Fruit fly (Drosophila melanogaster) whole organism, embryonic: ENCODE data around the gene zen.

Experiments
- Bteb2 ChIP-seq: fragments of 200-800 bp; sonication (Bioruptor generic); optimal IDR thresholded peaks from 2 replicates; lab custom pipeline; 2016; ENCODE audit warnings: missing biosample characterization, missing genetic modification characterization
- CG10321 ChIP-seq: fragments of 200-800 bp; sonication (Bioruptor generic); IDR thresholded peaks from 2 replicates; pipeline ENCODE4 v1.3.6; 2022; ENCODE audit warnings: missing biosample characterization, missing genetic modification characterization
- CG11456 ChIP-seq: fragments of 200-800 bp; sonication (Bioruptor generic); IDR thresholded peaks from 3 replicates; pipeline ENCODE4 v1.3.6; 2022; ENCODE audit warnings: missing biosample characterization, missing genetic modification characterization
- CG11696 ChIP-seq: fragments of 200-800 bp; sonication (Bioruptor generic); IDR thresholded peaks from 2 replicates; pipeline ENCODE4 v1.3.6; 2022; ENCODE audit warnings: missing biosample characterization, missing genetic modification characterization
- CG12659 ChIP-seq: fragments of 200-800 bp; sonication (Bioruptor generic); optimal IDR thresholded peaks from 3 replicates; lab custom pipeline; 2017; ENCODE audit warnings: mild to moderate bottlenecking, missing biosample characterization, missing genetic modification reagents, missing genetic modification characterization
- CG13287 ChIP-seq: fragments of 200-800 bp; sonication (Bioruptor generic); IDR thresholded peaks from 2 replicates; pipeline ENCODE4 v1.3.6; 2022; ENCODE audit warnings: missing biosample characterization, missing genetic modification characterization; ENCODE audit not compliant: partially characterized antibody
- CG13424 ChIP-seq: fragments of 200-800 bp; sonication (Bioruptor generic); optimal IDR thresholded peaks from 2 replicates; lab custom pipeline; 2019; ENCODE audit warnings: missing biosample characterization, mild to moderate bottlenecking, missing genetic modification characterization, moderate library complexity
- CG13894 ChIP-seq: fragments of 200-800 bp; sonication (Bioruptor generic); optimal IDR thresholded peaks from 3 replicates; lab custom pipeline; 2018; ENCODE audit warnings: missing biosample characterization, mild to moderate bottlenecking, missing genetic modification characterization, moderate library complexity
- CG14710 ChIP-seq: fragments of 200-800 bp; sonication (Bioruptor generic); optimal IDR thresholded peaks from 3 replicates; lab custom pipeline; 2019; ENCODE audit warnings: missing biosample characterization, mild to moderate bottlenecking, missing genetic modification characterization, moderate library complexity
- CG15073 ChIP-seq: fragments of 200-800 bp; sonication (Bioruptor generic); optimal IDR thresholded peaks from 2 replicates; lab custom pipeline; 2016; ENCODE audit warnings: missing biosample characterization, missing genetic modification characterization
- CG1792 ChIP-seq: fragments of 200-800 bp; sonication (Bioruptor generic); optimal IDR thresholded peaks from 2 replicates; lab custom pipeline; 2016; ENCODE audit warnings: missing biosample characterization, missing genetic modification characterization
- CG2129 ChIP-seq: fragments of 200-800 bp; sonication (Bioruptor generic); IDR thresholded peaks from 2 replicates; pipeline ENCODE4 v1.3.6; 2022; ENCODE audit warnings: missing biosample characterization, missing genetic modification characterization; ENCODE audit not compliant: partially characterized antibody
- CG2202 ChIP-seq: fragments of 200-800 bp; sonication (Bioruptor generic); optimal IDR thresholded peaks from 2 replicates; lab custom pipeline; 2018; ENCODE audit warnings: missing biosample characterization, mild to moderate bottlenecking, missing genetic modification characterization
- CG2712 ChIP-seq: fragments of 200-800 bp; optimal IDR thresholded peaks from 3 replicates; lab custom pipeline; 2019; ENCODE audit warnings: missing biosample characterization, mild to moderate bottlenecking, missing genetic modification characterization, moderate library complexity
- CG32772 ChIP-seq: fragments of 200-800 bp; sonication (Bioruptor generic); IDR thresholded peaks from 2 replicates; pipeline ENCODE4 v1.3.6; 2022; ENCODE audit warnings: missing biosample characterization, missing genetic modification characterization
- CG4730 ChIP-seq: fragments of 200-800 bp; sonication (Bioruptor generic); IDR thresholded peaks from 2 replicates; pipeline ENCODE4 v1.3.6; 2022; ENCODE audit warnings: missing biosample characterization, missing genetic modification characterization
- CG7745 ChIP-seq: fragments of 200-800 bp; sonication (Bioruptor generic); optimal IDR thresholded peaks from 2 replicates; lab custom pipeline; 2018; ENCODE audit warnings: missing biosample characterization, mild to moderate bottlenecking, missing genetic modification characterization, moderate library complexity
- CG9932 ChIP-seq: fragments of 200-800 bp; sonication (Bioruptor generic); IDR thresholded peaks from 2 replicates; pipeline ENCODE4 v1.3.6; 2022; ENCODE audit warnings: missing biosample characterization, missing genetic modification characterization
- CHES-1-like ChIP-seq: fragments of 200-800 bp; sonication (Bioruptor generic); optimal IDR thresholded peaks from 2 replicates; lab custom pipeline; 2016; ENCODE audit warnings: missing biosample characterization, missing genetic modification characterization
- CkIIα-i1 ChIP-seq: fragments of 200-800 bp; sonication (Bioruptor generic); IDR thresholded peaks from 2 replicates; pipeline ENCODE4 v1.3.6; 2022; ENCODE audit warnings: missing biosample characterization, missing genetic modification characterization
- CrebB ChIP-seq: fragments of 200-800 bp; sonication (Bioruptor generic); optimal IDR thresholded peaks from 3 replicates; lab custom pipeline; 2018; ENCODE audit warnings: missing biosample characterization, mild to moderate bottlenecking, missing genetic modification characterization
- Doc2 ChIP-seq: fragments of 200-800 bp; sonication (Bioruptor generic); IDR thresholded peaks from 2 replicates; pipeline ENCODE4 v1.3.6; 2022; ENCODE audit warnings: missing biosample characterization, missing genetic modification characterization
- H2.0 ChIP-seq: fragments of 200-800 bp; sonication (Bioruptor generic); IDR thresholded peaks from 2 replicates; pipeline ENCODE4 v1.3.6; 2022; ENCODE audit warnings: missing biosample characterization, missing genetic modification characterization
- Lpt ChIP-seq: fragments of >200 bp; optimal IDR thresholded peaks from 2 replicates; lab custom pipeline; 2018; ENCODE audit warnings: missing biosample characterization, missing genetic modification characterization
- Max ChIP-seq: fragments of 200-800 bp; sonication (Bioruptor generic); optimal IDR thresholded peaks from 2 replicates; lab custom pipeline; 2016; ENCODE audit warnings: missing biosample characterization, mild to moderate bottlenecking, missing genetic modification characterization
- Nf-YC ChIP-seq: fragments of 200-800 bp; optimal IDR thresholded peaks from 3 replicates; lab custom pipeline; 2019; ENCODE audit warnings: missing biosample characterization, mild to moderate bottlenecking, missing genetic modification characterization, moderate library complexity
- Sry-β ChIP-seq: fragments of 200-800 bp; sonication (Bioruptor generic); optimal IDR thresholded peaks from 2 replicates; lab custom pipeline; 2018; ENCODE audit warnings: missing biosample characterization, mild to moderate bottlenecking, missing genetic modification characterization, moderate library complexity
- Sry-δ ChIP-seq: fragments of 200-800 bp; sonication (Bioruptor generic); optimal IDR thresholded peaks from 2 replicates; lab custom pipeline; 2016; ENCODE audit warnings: missing biosample characterization, missing genetic modification characterization
- Ssrp ChIP-seq: fragments of 200-800 bp; sonication (Bioruptor generic); optimal IDR thresholded peaks from 2 replicates; lab custom pipeline; 2018; ENCODE audit warnings: missing biosample characterization, mild to moderate bottlenecking, missing genetic modification characterization, moderate library complexity
- Tbp ChIP-seq: fragments of >200 bp; optimal IDR thresholded peaks from 2 replicates; lab custom pipeline; 2018; ENCODE audit warnings: missing biosample characterization, missing genetic modification characterization
- Xbp1 ChIP-seq: fragments of 200-800 bp; sonication (Bioruptor generic); optimal IDR thresholded peaks from 3 replicates; lab custom pipeline; 2016; ENCODE audit warnings: missing biosample characterization, mild to moderate bottlenecking, missing genetic modification characterization
- Xrp1 ChIP-seq: fragments of 200-800 bp; sonication (Bioruptor generic); IDR thresholded peaks from 2 replicates; pipeline ENCODE4 v1.3.6; 2022; ENCODE audit warnings: missing biosample characterization, missing genetic modification characterization
- amos ChIP-seq: fragments of 200-800 bp; sonication (Bioruptor generic); IDR thresholded peaks from 2 replicates; pipeline ENCODE4 v1.3.6; 2022; ENCODE audit warnings: missing biosample characterization, missing genetic modification characterization; ENCODE audit not compliant: partially characterized antibody
- cg ChIP-seq: fragments of 200-800 bp; sonication (Bioruptor generic); optimal IDR thresholded peaks from 3 replicates; lab custom pipeline; 2019; ENCODE audit warnings: missing biosample characterization, mild to moderate bottlenecking, missing genetic modification characterization, moderate library complexity
- croc ChIP-seq: fragments of 200-800 bp; sonication (Bioruptor generic); conservative IDR thresholded peaks from 3 replicates; pipeline ENCODE4 v1.3.6; 2022; ENCODE audit warnings: missing biosample characterization, missing genetic modification characterization
- crol ChIP-seq: fragments of 200-800 bp; sonication (Bioruptor generic); IDR thresholded peaks from 2 replicates; pipeline ENCODE4 v1.3.6; 2022; ENCODE audit warnings: missing biosample characterization, missing genetic modification characterization
- cwo ChIP-seq: fragments of 200-800 bp; sonication (Bioruptor generic); optimal IDR thresholded peaks from 3 replicates; lab custom pipeline; 2017; ENCODE audit warnings: missing biosample characterization, missing genetic modification characterization, mild to moderate bottlenecking, moderate library complexity, missing genetic modification reagents
- dysf ChIP-seq: fragments of 200-800 bp; sonication (Bioruptor generic); IDR thresholded peaks from 3 replicates; pipeline ENCODE4 v1.3.6; 2022; ENCODE audit warnings: missing biosample characterization, missing genetic modification characterization
- fd96Cb ChIP-seq: fragments of 200-800 bp; sonication (Bioruptor generic); optimal IDR thresholded peaks from 2 replicates; lab custom pipeline; 2018; ENCODE audit warnings: missing biosample characterization, mild to moderate bottlenecking, missing genetic modification characterization, moderate library complexity
- gro ChIP-seq: fragments of 200-800 bp; sonication (Bioruptor generic); optimal IDR thresholded peaks from 2 replicates; lab custom pipeline; 2016; ENCODE audit warnings: missing biosample characterization, missing genetic modification characterization
- gt ChIP-seq: fragments of 200-800 bp; sonication (Bioruptor generic); IDR thresholded peaks from 2 replicates; pipeline ENCODE4 v1.3.6; 2022; ENCODE audit warnings: missing biosample characterization, missing genetic modification characterization
- h ChIP-seq: fragments of >200 bp; optimal IDR thresholded peaks from 2 replicates; lab custom pipeline; 2017
- hkb ChIP-seq, 2 experiments: fragments of 200-800 bp in 1 of 2; fragments of >200 bp in 1 of 2; sonication (Bioruptor generic) in 1 of 2; IDR thresholded peaks in 1 of 2; optimal IDR thresholded peaks in 1 of 2; 2 replicates each; pipeline versions ENCODE4 v1.3.6 to Lab custom; 2017 to 2022; ENCODE audit warnings: missing biosample characterization in 1 of 2, missing genetic modification characterization in 1 of 2
- lmd ChIP-seq: fragments of 200-800 bp; sonication (Bioruptor generic); IDR thresholded peaks from 2 replicates; pipeline ENCODE4 v1.3.6; 2022; ENCODE audit warnings: missing biosample characterization, missing genetic modification characterization
- repo ChIP-seq: fragments of 200-800 bp; sonication (Bioruptor generic); optimal IDR thresholded peaks from 2 replicates; lab custom pipeline; 2016; ENCODE audit warnings: missing biosample characterization, missing genetic modification characterization
- run ChIP-seq: fragments of 200-800 bp; sonication (Bioruptor generic); optimal IDR thresholded peaks from 3 replicates; lab custom pipeline; 2018; ENCODE audit warnings: missing biosample characterization, mild to moderate bottlenecking, missing genetic modification characterization
- scrt ChIP-seq: fragments of 200-800 bp; sonication (Bioruptor generic); optimal IDR thresholded peaks from 2 replicates; lab custom pipeline; 2018; ENCODE audit warnings: missing biosample characterization, mild to moderate bottlenecking, missing genetic modification characterization, moderate library complexity
- vnd ChIP-seq: fragments of 200-800 bp; sonication (Bioruptor generic); IDR thresholded peaks from 3 replicates; pipeline ENCODE4 v1.3.6; 2022; ENCODE audit warnings: missing biosample characterization, missing genetic modification characterization; ENCODE audit not compliant: partially characterized antibody
- vvl ChIP-seq: fragments of 200-800 bp; sonication (Bioruptor generic); IDR thresholded peaks from 2 replicates; pipeline ENCODE4 v1.3.6; 2022; ENCODE audit warnings: missing biosample characterization, missing genetic modification characterization
- yki ChIP-seq: fragments of >200 bp; optimal IDR thresholded peaks from 3 replicates; lab custom pipeline; 2018
- zfh2 ChIP-seq: fragments of 200-800 bp; sonication (Bioruptor generic); optimal IDR thresholded peaks from 2 replicates; lab custom pipeline; 2016; ENCODE audit warnings: missing biosample characterization, missing genetic modification characterization

The zen gene

DNA sequence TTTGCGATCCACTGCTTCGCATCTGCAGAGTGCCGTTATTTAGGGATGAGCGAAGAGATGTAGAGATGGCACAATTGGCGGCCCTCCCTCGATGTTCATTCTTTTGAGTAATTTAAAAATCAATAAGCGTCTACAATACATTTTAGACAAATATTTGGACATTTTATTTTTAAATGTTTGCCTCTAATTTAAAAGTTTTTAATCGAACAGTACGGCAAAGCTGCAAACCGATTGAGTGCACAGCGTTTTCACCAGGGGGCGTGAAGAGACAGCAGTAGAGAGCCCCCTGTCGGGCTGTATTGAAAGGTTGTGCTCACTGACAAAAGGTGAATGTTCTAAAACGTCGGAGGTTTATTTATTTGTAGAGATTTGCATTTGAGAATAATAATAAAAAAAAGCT is 5.4 kb upstream of the zen start, which contains the start of gene bcd (continued):
- TF ChIP-seq H2.0 (peak; percentile 64), hkb (optimal IDR thresholded peaks at IDR 0.05; lab: Kevin White, UChicago) (peak; percentile 54), hkb (GFP tag; IDR thresholded peaks at IDR 0.05; lab: Robert Waterston, UW) (peak; percentile 70), gro (GFP tag; lab: Kevin White, UChicago) (no peak), Bteb2 (GFP tag; lab: Kevin White, UChicago) (peak; percentile 21), run (no peak), Max (GFP tag; lab: Kevin White, UChicago) (peak; percentile 26), Lpt (GFP tag; lab: Kevin White, UChicago) (no peak), CG14710 (tag; lab: Kevin White, UChicago) (peak; percentile 61), Doc2 (0 out of 2 replicates have a peak, but pooled peaks have one; percentile 37), CG13424 (tag; lab: Kevin White, UChicago) (peak; percentile 60), CG2712 (peak; percentile 81), CG11456 (GFP tag; lab: Robert Waterston, UW) (peak; percentile 96), CG1792 (peak; percentile 52), CG11696 (GFP tag; lab: Robert Waterston, UW) (peak; percentile 51), vnd (GFP tag; lab: Robert Waterston, UW) (no peak), yki (lab: Kevin White, UChicago) (no peak), Ssrp (tag; lab: Kevin White, UChicago) (peak; percentile 57), Nf-YC (tag; lab: Kevin White, UChicago) (peak; percentile 45), gt (peak; percentile 49; the same call in 1 of the 2 replicates), cwo (GFP tag; lab: Kevin White, UChicago) (no peak), Sry-δ (peak; percentile 73), CG13287 (GFP tag; lab: Robert Waterston, UW) (peak; percentile 78), Xbp1 (peak; percentile 92), CG32772 (GFP tag; lab: Robert Waterston, UW) (peak; percentile 81), h (lab: Kevin White, UChicago) (no peak), fd96Cb (tag; lab: Kevin White, UChicago) (peak; percentile 50), vvl (peak; percentile 87), Xrp1 (GFP tag; lab: Robert Waterston, UW) (peak; percentile 85), cg (GFP tag; lab: Kevin White, UChicago) (no peak), CG2129 (GFP tag; lab: Robert Waterston, UW) (no peak), crol (GFP tag; lab: Robert Waterston, UW) (peak; percentile 34; the same call in 1 of the 2 replicates), CG15073 (GFP tag; lab: Kevin White, UChicago) (peak; percentile 57), CG7745 (tag; lab: Kevin White, UChicago) (no peak), CG13894 (tag; lab: Kevin White, UChicago) (no peak), repo (GFP tag; lab: Kevin White, UChicago) (peak; percentile 59), CG12659 (GFP tag; lab: Kevin White, UChicago) (peak; percentile 64), CrebB (tag; lab: Kevin White, UChicago) (no peak), Sry-β (no peak), CG4730 (peak; percentile 67), croc (peak; percentile 39; the same call in 2 of the 3 replicates), zfh2 (GFP tag; lab: Kevin White, UChicago) (peak; percentile 52), dysf (GFP tag; lab: Robert Waterston, UW) (peak; percentile 75), CkIIα-i1 (GFP tag; lab: Robert Waterston, UW) (no peak), Tbp (GFP tag; lab: Kevin White, UChicago) (no peak), CG9932 (GFP tag; lab: Robert Waterston, UW) (peak; percentile 82), lmd (peak; percentile 75), amos (peak; percentile 57), CG2202 (peak; percentile 30), CG10321 (no peak), CHES-1-like (GFP tag; lab: Kevin White, UChicago) (peak; percentile 60), scrt (GFP tag; lab: Kevin White, UChicago) (peak; percentile 8)
